Worm (Caenorhabditis elegans): ENCODE measurements around the gene H20E11.1.

H20E11.1 gene

ce11 chrIV:6839091-6839522 lies 9.2 kb downstream of the H20E11.1 start (continued):
- TF ChIP-seq nhr-21 (tag; optimal IDR thresholded peaks at IDR 0.05) = no peak
- no peak for TF ChIP-seq nhr-23 (tag; optimal IDR thresholded peaks at IDR 0.05)
- TF ChIP-seq unc-62 (GFP tag; optimal IDR thresholded peaks at IDR 0.05) = peak; percentile 53
- peak; percentile 94 for TF ChIP-seq unc-55 (GFP tag; optimal IDR thresholded peaks at IDR 0.05)
- TF ChIP-seq R02D3.7 (tag; optimal IDR thresholded peaks at IDR 0.05) = no peak
- peak; percentile 41 for TF ChIP-seq blmp-1 (tag; optimal IDR thresholded peaks at IDR 0.05; ENCODE audit: insufficient read depth)
- peak; percentile 61 for TF ChIP-seq gmeb-1 (tag; optimal IDR thresholded peaks at IDR 0.05)
- no peak for TF ChIP-seq elt-1 (tag; optimal IDR thresholded peaks at IDR 0.05)
- TF ChIP-seq lin-13 (GFP tag; optimal IDR thresholded peaks at IDR 0.05) = peak; percentile 72
- TF ChIP-seq dmd-4 (tag; optimal IDR thresholded peaks at IDR 0.05) = no peak
- TF ChIP-seq ztf-4 (tag; optimal IDR thresholded peaks at IDR 0.05) = peak; percentile 55
- peak; percentile 49 to 86 for TF ChIP-seq lsy-2 (tag; optimal IDR thresholded peaks at IDR 0.05)
- peak; percentile 68 for TF ChIP-seq sem-4 (tag; optimal IDR thresholded peaks at IDR 0.05)
- TF ChIP-seq nhr-129 (tag; optimal IDR thresholded peaks at IDR 0.05) = peak; percentile 77
- TF ChIP-seq elt-3 (tag; optimal IDR thresholded peaks at IDR 0.05) = no peak
- TF ChIP-seq snpc-4 (tag; optimal IDR thresholded peaks at IDR 0.05) = no peak

- TF ChIP-seq zag-1 (tag; optimal IDR thresholded peaks at IDR 0.05) (no peak), fos-1 (tag; optimal IDR thresholded peaks at IDR 0.05) (peak; percentile 13), blmp-1 (tag; optimal IDR thresholded peaks at IDR 0.05; ENCODE audit: insufficient read depth) (peak; percentile 9), nhr-25 (tag; optimal IDR thresholded peaks at IDR 0.05) (peak; percentile 42)
Observed at ce11 chrIV:6841562-6842282, 11.8 kb downstream of the H20E11.1 start.

ce11 chrIV:6842470-6843008 lies 12.6 kb downstream of the H20E11.1 start, which contains the start of gene lip-1:
Gene lip-1 (plus strand): TSS chrIV:6842958.
- TF ChIP-seq mdl-1 (tag; optimal IDR thresholded peaks at IDR 0.05) (no peak), dmd-4 (tag; optimal IDR thresholded peaks at IDR 0.05) (no peak), ceh-82 (tag; optimal IDR thresholded peaks at IDR 0.05) (no peak), nhr-6 (tag; optimal IDR thresholded peaks at IDR 0.05) (no peak), lsy-2 (tag; optimal IDR thresholded peaks at IDR 0.05) (no peak), nhr-12 (tag; optimal IDR thresholded peaks at IDR 0.05) (no peak), crh-2 (tag; optimal IDR thresholded peaks at IDR 0.05) (no peak), unc-62 (GFP tag; optimal IDR thresholded peaks at IDR 0.05) (no peak), gmeb-1 (tag; optimal IDR thresholded peaks at IDR 0.05) (no peak), nhr-129 (tag; optimal IDR thresholded peaks at IDR 0.05) (no peak), lin-11 (tag; optimal IDR thresholded peaks at IDR 0.05) (no peak), unc-39 (tag; optimal IDR thresholded peaks at IDR 0.05) (no peak)

ce11 chrIV:6852727-6853126 lies 22.8 kb downstream of the H20E11.1 start:
- TF ChIP-seq mab-5 (tag; optimal IDR thresholded peaks at IDR 0.05) (no peak), aly-2 (tag; optimal IDR thresholded peaks at IDR 0.05) (no peak), blmp-1 (tag; optimal IDR thresholded peaks at IDR 0.05; ENCODE audit: insufficient read depth) (no peak), skn-1 (tag; optimal IDR thresholded peaks at IDR 0.05) (no peak), gmeb-1 (tag; optimal IDR thresholded peaks at IDR 0.05) (no peak)

- TF ChIP-seq unc-55 (GFP tag; optimal IDR thresholded peaks at IDR 0.05) = no peak
- no peak for TF ChIP-seq skn-1 (tag; optimal IDR thresholded peaks at IDR 0.05)
- TF ChIP-seq ZK546.5 (tag; optimal IDR thresholded peaks at IDR 0.05) = no peak
- no peak for TF ChIP-seq lin-13 (GFP tag; optimal IDR thresholded peaks at IDR 0.05)
Observed at ce11 chrIV:6859270-6859669, 29.3 kb downstream of the H20E11.1 start, which contains the start of gene R13H7.2. Gene R13H7.2 (minus strand): TSS chrIV:6859370.

- no peak for TF ChIP-seq unc-62 (GFP tag; optimal IDR thresholded peaks at IDR 0.05)
Observed at ce11 chrIV:6867791-6868190, 37.8 kb downstream of the H20E11.1 start, which contains the start of gene srx-20. Gene srx-20 (plus strand): TSS chrIV:6868091.

All from whole organism, L2 larva.